Fruit fly (Drosophila melanogaster) Kc167 (cell line): ENCODE measurements around the gene CG42375.

Experiments used
- h ChIP-seq: fragments of >200 bp; optimal IDR thresholded peaks from 3 replicates; lab custom pipeline; 2018; ENCODE audit warnings: missing external identifiers
- psq ChIP-seq: fragments of >200 bp; optimal IDR thresholded peaks from 2 replicates; lab custom pipeline; 2017; ENCODE audit warnings: missing external identifiers
- ttk ChIP-seq: sonication (Bioruptor generic); optimal IDR thresholded peaks from 2 replicates; lab custom pipeline; 2017; ENCODE audit warnings: missing external identifiers

DNA sequence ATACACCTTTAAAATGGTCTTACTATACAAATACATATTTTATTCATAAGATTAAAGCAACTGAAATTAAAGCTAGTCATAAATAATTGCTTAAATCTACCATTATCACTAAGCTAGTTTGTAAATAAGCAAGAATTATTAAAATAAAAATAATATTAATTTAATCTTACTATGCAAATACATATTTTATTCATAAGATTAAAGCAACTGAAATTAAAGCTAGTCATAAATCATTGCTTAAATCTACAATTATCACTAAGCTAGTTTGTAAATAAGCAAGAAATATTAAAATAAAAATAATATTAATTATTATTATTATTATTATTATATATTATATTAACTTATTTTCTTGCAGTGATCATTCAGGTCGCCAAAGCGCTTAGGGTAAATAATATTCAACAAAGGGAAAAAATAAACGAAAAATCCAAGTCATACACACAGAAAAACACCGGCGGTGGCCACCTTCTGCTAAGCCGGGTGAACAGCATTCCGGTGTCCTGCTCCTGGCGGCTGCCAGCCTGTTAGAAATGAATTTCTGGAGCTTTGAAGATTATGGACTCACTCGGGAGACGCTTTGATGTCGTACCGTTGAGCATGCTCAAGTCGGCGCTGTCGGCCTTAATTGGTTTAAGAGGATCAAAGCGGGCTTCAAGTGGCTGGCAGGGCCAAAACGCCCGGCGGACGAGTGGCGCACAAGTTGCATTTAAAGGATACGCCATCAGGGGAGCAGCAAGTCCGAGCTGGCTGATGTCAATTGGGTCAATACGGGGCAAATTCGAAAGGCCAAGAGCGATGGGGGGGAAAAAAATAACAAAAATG lies 24.7 kb downstream of the CG42375 start:
- TF ChIP-seq ttk (lab: Kevin White, UChicago) (no peak), h (no peak), psq (lab: Kevin White, UChicago) (no peak)
